Fruit fly (Drosophila melanogaster) Kc167 (cell line): ENCODE measurements around the gene CG13928.

ENCODE experiments used
- Sin3A ChIP-seq: fragments of >200 bp; optimal IDR thresholded peaks from 2 replicates; lab custom pipeline; 2018; ENCODE audit warnings: missing external identifiers
- insv ChIP-seq: fragments of >200 bp; optimal IDR thresholded peaks from 3 replicates; lab custom pipeline; 2018; ENCODE audit warnings: missing external identifiers
- psq ChIP-seq: fragments of >200 bp; optimal IDR thresholded peaks from 2 replicates; lab custom pipeline; 2017; ENCODE audit warnings: missing external identifiers
- ttk ChIP-seq: sonication (Bioruptor generic); optimal IDR thresholded peaks from 2 replicates; lab custom pipeline; 2017; ENCODE audit warnings: missing external identifiers

- no peak for TF ChIP-seq insv (lab: Kevin White, UChicago)
- TF ChIP-seq psq, result no peak
- TF ChIP-seq Sin3A (lab: Kevin White, UChicago), result no peak
- no peak for TF ChIP-seq ttk (lab: Kevin White, UChicago)
Observed at dm6 chr3L:1592822-1593452, 35.2 kb downstream of the CG13928 start.
